Worm (Caenorhabditis elegans): ENCODE data around the gene rbx-1.

- TF ChIP-seq him-1 (tag; optimal IDR thresholded peaks at IDR 0.05) (no peak), W03F9.2 (tag; optimal IDR thresholded peaks at IDR 0.05) (no peak), dao-5 (tag; optimal IDR thresholded peaks at IDR 0.05) (no peak)
These were observed 2.4 kb upstream of the rbx-1 start, which contains the start of gene ZK287.7 for ce11 chrV:9692649-9693112.

Data from whole organism, L4/young adult.